Worm (Caenorhabditis elegans) whole organism, L1 larva: ENCODE results near the gene T22F3.2.

Experiments
- F16B12.6 ChIP-seq: fragments of 150-350 bp; optimal IDR thresholded peaks from 2 replicates; lab custom pipeline; 2014; ENCODE audit warnings: missing biosample characterization, missing genetic modification characterization
- blmp-1 ChIP-seq: fragments of 150-350 bp; optimal IDR thresholded peaks from 2 replicates; lab custom pipeline; 2014; ENCODE audit warnings: missing biosample characterization, missing genetic modification characterization
- ceh-88 ChIP-seq: fragments of 200-800 bp; sonication (Bioruptor generic); IDR thresholded peaks from 2 replicates; pipeline ENCODE4 v1.3.6; 2022; ENCODE audit warnings: missing genetic modification characterization, missing compliant biosample characterization
- ces-1 ChIP-seq: fragments of 150-350 bp; optimal IDR thresholded peaks from 2 replicates; lab custom pipeline; 2014; ENCODE audit warnings: missing biosample characterization, missing genetic modification reagents, missing genetic modification characterization
- efl-1 ChIP-seq, 4 experiments: fragments of 150-350 bp; optimal IDR thresholded peaks in 3 of 4; peaks in 1 of 4; 1 replicate in 1 of 4; 2 replicates in 3 of 4; lab custom pipeline; 2014; ENCODE audit warnings: missing biosample characterization in 2 of 4, missing genetic modification characterization in 2 of 4, missing genetic modification reagents in 2 of 4
- efl-3 ChIP-seq: fragments of 200-800 bp; sonication (Bioruptor generic); optimal IDR thresholded peaks from 2 replicates; lab custom pipeline; 2018; ENCODE audit warnings: mild to moderate bottlenecking, missing genetic modification characterization, missing compliant biosample characterization
- elt-2 ChIP-seq: sonication (generic microtip); optimal IDR thresholded peaks from 2 replicates; lab custom pipeline; 2016; ENCODE audit warnings: missing genetic modification characterization, mild to moderate bottlenecking, inconsistent platforms, missing compliant biosample characterization, missing genetic modification reagents
- elt-3 ChIP-seq, 6 experiments: fragments of 150-350 bp in 1 of 6; sonication (generic microtip); optimal IDR thresholded peaks; 2 replicates each; lab custom pipeline; 2017 to 2018; ENCODE audit warnings: missing biosample characterization in 6 of 6, missing genetic modification characterization in 6 of 6, inconsistent platforms in 1 of 6
- fkh-10 ChIP-seq: sonication (generic microtip); optimal IDR thresholded peaks from 2 replicates; lab custom pipeline; 2017; ENCODE audit warnings: missing biosample characterization, missing genetic modification reagents, missing genetic modification characterization
- irx-1 ChIP-seq: sonication (generic microtip); optimal IDR thresholded peaks from 2 replicates; lab custom pipeline; 2016; ENCODE audit warnings: missing genetic modification characterization, missing compliant biosample characterization
- jun-1 ChIP-seq: fragments of 150-350 bp; optimal IDR thresholded peaks from 2 replicates; lab custom pipeline; 2014; ENCODE audit warnings: missing biosample characterization, missing genetic modification reagents, missing genetic modification characterization
- lin-39 ChIP-seq: fragments of 150-350 bp; optimal IDR thresholded peaks from 2 replicates; lab custom pipeline; 2014; ENCODE audit warnings: missing biosample characterization, missing genetic modification reagents, missing genetic modification characterization
- lir-3 ChIP-seq: sonication (generic microtip); optimal IDR thresholded peaks from 2 replicates; lab custom pipeline; 2016; ENCODE audit warnings: mild to moderate bottlenecking, missing genetic modification characterization, moderate library complexity, missing compliant biosample characterization; ENCODE audit not compliant: poor library complexity
- lsy-2 ChIP-seq, 2 experiments: fragments of 150-350 bp; optimal IDR thresholded peaks; 2 replicates each; lab custom pipeline; 2014; ENCODE audit warnings: missing biosample characterization in 2 of 2, missing genetic modification characterization in 2 of 2
- mab-9 ChIP-seq: fragments of 200-800 bp; sonication (Bioruptor generic); IDR thresholded peaks from 2 replicates; pipeline ENCODE4 v1.3.6; 2022; ENCODE audit warnings: missing genetic modification reagents, missing genetic modification characterization, missing compliant biosample characterization
- mdl-1 ChIP-seq, 2 experiments: fragments of 150-350 bp; optimal IDR thresholded peaks; 2 replicates each; lab custom pipeline; 2014 to 2017; ENCODE audit warnings: missing biosample characterization in 2 of 2, missing genetic modification characterization in 2 of 2, inconsistent platforms in 1 of 2
- nhr-11 ChIP-seq: fragments of 150-350 bp; optimal IDR thresholded peaks from 2 replicates; lab custom pipeline; 2014; ENCODE audit warnings: missing biosample characterization, missing genetic modification characterization
- nhr-20 ChIP-seq: sonication (generic microtip); optimal IDR thresholded peaks from 2 replicates; lab custom pipeline; 2016; ENCODE audit warnings: mild to moderate bottlenecking, missing genetic modification characterization, missing compliant biosample characterization
- nhr-237 ChIP-seq: fragments of 150-350 bp; optimal IDR thresholded peaks from 2 replicates; lab custom pipeline; 2014; ENCODE audit warnings: missing biosample characterization, missing genetic modification characterization
- nhr-71 ChIP-seq: sonication (generic microtip); optimal IDR thresholded peaks from 2 replicates; lab custom pipeline; 2016; ENCODE audit warnings: mild to moderate bottlenecking, missing genetic modification characterization, moderate library complexity, missing compliant biosample characterization
- nhr-85 ChIP-seq: sonication (generic microtip); peaks from one replicate; lab custom pipeline; 2016; ENCODE audit warnings: missing genetic modification characterization, inconsistent platforms, missing compliant biosample characterization
- pqm-1 ChIP-seq: sonication (generic microtip); optimal IDR thresholded peaks from 3 replicates; lab custom pipeline; 2017; ENCODE audit warnings: missing biosample characterization, missing genetic modification characterization
- sox-4 ChIP-seq: sonication (generic microtip); optimal IDR thresholded peaks from 2 replicates; lab custom pipeline; 2016; ENCODE audit warnings: missing genetic modification characterization, missing compliant biosample characterization
- tlp-1 ChIP-seq: fragments of 150-350 bp; optimal IDR thresholded peaks from 2 replicates; lab custom pipeline; 2014; ENCODE audit warnings: missing biosample characterization, missing genetic modification characterization
- unc-130 ChIP-seq: fragments of 150-350 bp; optimal IDR thresholded peaks from 2 replicates; lab custom pipeline; 2017; ENCODE audit warnings: missing biosample characterization, missing genetic modification characterization, inconsistent platforms
- unc-30 ChIP-seq: sonication (generic microtip); optimal IDR thresholded peaks from 2 replicates; lab custom pipeline; 2017; ENCODE audit warnings: missing biosample characterization, missing genetic modification characterization
- unc-62 ChIP-seq: fragments of 150-350 bp; optimal IDR thresholded peaks from 2 replicates; lab custom pipeline; 2014; ENCODE audit warnings: missing biosample characterization, missing genetic modification reagents, missing genetic modification characterization
- unc-98 ChIP-seq: fragments of 200-800 bp; sonication (Bioruptor generic); IDR thresholded peaks from 2 replicates; pipeline ENCODE4 v1.3.6; 2022; ENCODE audit warnings: missing genetic modification characterization, missing compliant biosample characterization
- vab-15 ChIP-seq: sonication (generic microtip); optimal IDR thresholded peaks from 2 replicates; lab custom pipeline; 2017; ENCODE audit warnings: missing genotype, mild to moderate bottlenecking, missing genetic modification characterization, missing compliant biosample characterization
- xbp-1 ChIP-seq: sonication (generic microtip); optimal IDR thresholded peaks from 2 replicates; lab custom pipeline; 2016; ENCODE audit warnings: missing genetic modification characterization, missing compliant biosample characterization
- zag-1 ChIP-seq: fragments of 150-350 bp; optimal IDR thresholded peaks from 2 replicates; lab custom pipeline; 2014; ENCODE audit warnings: missing biosample characterization, missing genetic modification characterization
- ztf-11 ChIP-seq, 2 experiments: sonication (generic microtip); optimal IDR thresholded peaks; 2 replicates each; lab custom pipeline; 2016 to 2017; ENCODE audit warnings: missing genetic modification characterization in 2 of 2, missing biosample characterization in 1 of 2, missing compliant biosample characterization in 1 of 2
- ztf-4 ChIP-seq: fragments of 150-350 bp; optimal IDR thresholded peaks from 2 replicates; lab custom pipeline; 2014; ENCODE audit warnings: missing biosample characterization, missing genetic modification characterization

Gene T22F3.2

ce11 chrV:3610709-3611108 is 24.3 kb downstream of the T22F3.2 start (continued):
- no peak for TF ChIP-seq tlp-1 (tag; lab: Kevin White, UChicago)
- TF ChIP-seq nhr-71 (tag; lab: Kevin White, UChicago), result no peak
- no peak for TF ChIP-seq ztf-11 (tag; optimal IDR thresholded peaks at IDR 0.05; lab: Kevin White, UChicago)

DNA sequence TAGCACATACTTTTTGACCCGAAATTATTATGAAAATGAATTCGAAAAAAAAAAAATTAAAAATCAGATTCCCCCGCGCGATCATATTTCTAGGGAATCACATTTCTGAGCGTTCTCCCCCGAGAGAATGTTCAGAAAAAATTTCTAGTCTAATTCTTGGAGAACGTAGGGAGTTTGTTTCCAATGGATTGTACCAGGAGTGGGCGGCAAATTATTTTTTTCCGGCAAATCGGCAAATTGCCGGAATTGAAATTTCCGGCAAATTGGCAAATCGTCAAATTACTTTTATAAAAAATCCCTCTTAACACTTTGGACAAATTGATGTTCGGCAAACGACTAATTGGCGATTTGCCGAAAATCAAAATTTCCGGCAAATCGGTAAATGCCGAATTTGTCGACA is 25.2 kb downstream of the T22F3.2 start, which contains the start of gene T22F3.10:
Gene T22F3.10 (minus strand): TSS at position 101 of the 400 bp plus-strand sequence.
- TF ChIP-seq F16B12.6 (tag; lab: Kevin White, UChicago) (no peak), jun-1 (tag; lab: Kevin White, UChicago) (no peak), fkh-10 (GFP tag; lab: Kevin White, UChicago) (no peak), nhr-11 (tag; lab: Kevin White, UChicago) (no peak), unc-98 (GFP tag; lab: Robert Waterston, UW) (no peak), sox-4 (no peak), lin-39 (no peak), unc-62 (GFP tag; lab: Kevin White, UChicago) (no peak), lir-3 (no peak), xbp-1 (tag; lab: Kevin White, UChicago) (no peak), pqm-1 (tag; lab: Kevin White, UChicago) (no peak), nhr-85 (tag; lab: Kevin White, UChicago) (no peak), irx-1 (no peak), ceh-88 (no peak), vab-15 (tag; lab: Kevin White, UChicago) (no peak), ces-1 (GFP tag; lab: Kevin White, UChicago) (no peak), nhr-237 (tag; lab: Kevin White, UChicago) (no peak)

DNA sequence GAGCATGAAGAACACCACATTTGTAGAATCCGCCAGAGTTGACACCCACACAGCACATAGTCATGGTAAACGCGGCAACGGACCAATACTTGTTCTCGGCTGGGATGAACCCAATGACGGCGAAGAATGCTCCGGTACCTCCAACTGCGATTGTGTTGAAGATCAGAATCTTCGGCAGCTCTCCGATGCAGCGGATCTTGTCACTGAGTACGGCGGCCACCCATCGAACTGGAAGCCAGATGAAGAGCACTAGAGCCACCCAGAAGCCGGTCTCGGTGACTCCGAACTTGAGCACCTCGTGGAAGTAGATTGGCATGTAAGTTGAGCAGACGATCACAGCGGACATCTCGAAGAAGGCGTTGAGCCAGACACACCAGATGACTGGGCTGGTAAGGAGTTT is 26.6 kb downstream of the T22F3.2 start:
- TF ChIP-seq efl-1 (optimal IDR thresholded peaks at IDR 0.05; lab: Kevin White, UChicago), result no peak
- peak in 1 of 2 experiments; percentile 26 for TF ChIP-seq efl-1 (GFP tag; optimal IDR thresholded peaks at IDR 0.05 in 1 of 2; lab: Kevin White, UChicago)
- TF ChIP-seq elt-2, result no peak
- TF ChIP-seq mab-9 (GFP tag; lab: Robert Waterston, UW), result no peak
- TF ChIP-seq nhr-11 (tag; lab: Kevin White, UChicago), result no peak
- no peak for TF ChIP-seq zag-1

DNA sequence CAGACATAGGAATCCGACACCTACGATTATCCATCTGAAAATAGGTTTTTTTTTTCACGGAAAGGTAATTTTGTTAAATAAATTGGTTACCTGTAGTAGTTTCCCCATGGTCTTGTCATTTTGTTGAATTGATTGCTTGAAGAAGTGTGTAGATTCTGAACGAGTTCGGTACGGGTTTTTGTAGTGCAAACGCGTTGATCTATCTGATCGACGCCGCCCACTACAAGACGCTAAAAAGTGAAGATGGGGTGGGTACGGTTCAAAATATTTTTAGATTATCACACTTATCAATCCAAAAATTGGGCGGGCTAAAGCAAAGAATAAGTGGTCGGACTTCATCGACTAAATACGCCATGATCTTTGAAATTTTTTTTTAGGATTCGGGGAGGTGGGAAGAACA is 28.0 kb downstream of the T22F3.2 start, which contains the start of gene T22F3.11:
Gene T22F3.11 (minus strand): TSS at position 157 of the 400 bp plus-strand sequence.
- TF ChIP-seq efl-1 (optimal IDR thresholded peaks at IDR 0.05; lab: Kevin White, UChicago) (no peak), efl-1 (GFP tag; optimal IDR thresholded peaks at IDR 0.05 in 1 of 2; lab: Kevin White, UChicago) (peak in 1 of 2 experiments; percentile 61), blmp-1 (tag; lab: Kevin White, UChicago) (peak; percentile 78), unc-98 (GFP tag; lab: Robert Waterston, UW) (no peak), ceh-88 (no peak), zag-1 (no peak)

DNA sequence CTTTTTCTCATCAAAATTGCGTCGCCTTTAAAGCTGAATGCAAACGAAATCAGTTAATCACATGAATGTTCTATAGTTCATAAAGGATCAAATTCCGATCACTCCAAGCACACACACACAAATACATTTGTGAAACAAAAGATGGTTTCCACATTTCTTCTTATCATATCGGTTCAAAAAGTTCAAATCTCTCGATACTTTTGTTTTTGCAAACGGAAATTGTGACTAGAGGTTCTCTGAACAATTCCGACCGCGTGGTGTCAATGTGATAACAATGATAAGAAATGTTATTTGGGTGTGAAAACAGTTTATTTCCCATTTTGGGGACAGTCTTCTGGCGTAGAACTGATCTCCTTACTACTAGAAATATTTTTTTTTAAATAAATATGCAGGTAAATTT is 30.4 kb downstream of the T22F3.2 start:
- no peak for TF ChIP-seq efl-1 (optimal IDR thresholded peaks at IDR 0.05; lab: Kevin White, UChicago)
- peak in 1 of 2 experiments; percentile 22 for TF ChIP-seq efl-1 (GFP tag; optimal IDR thresholded peaks at IDR 0.05 in 1 of 2; lab: Kevin White, UChicago)
- TF ChIP-seq ztf-4 (tag; lab: Kevin White, UChicago), result no peak
- peak; percentile 46 for TF ChIP-seq unc-130 (tag; lab: Kevin White, UChicago)
- peak; percentile 64 for TF ChIP-seq nhr-20 (tag; lab: Kevin White, UChicago)
- TF ChIP-seq unc-30 (tag; lab: Kevin White, UChicago), result no peak
- TF ChIP-seq blmp-1 (tag; lab: Kevin White, UChicago), result peak; percentile 69
- TF ChIP-seq lsy-2 (tag; optimal IDR thresholded peaks at IDR 0.05; lab: Kevin White, UChicago), result peak in 1 of 2 experiments; percentile 30
- no peak for TF ChIP-seq efl-3
- TF ChIP-seq elt-3 (tag; optimal IDR thresholded peaks at IDR 0.05; lab: Kevin White, UChicago), result peak in 4 of 6 experiments; percentile 47 to 99 (median 65)
- TF ChIP-seq mdl-1 (tag; optimal IDR thresholded peaks at IDR 0.05; lab: Kevin White, UChicago), result peak in 1 of 2 experiments; percentile 58
